Worm (Caenorhabditis elegans) whole organism, young adult: ENCODE results near the gene srw-1.
A peak's percentile ranks its signal among the peaks of the same experiment; 100 is the strongest.

Experiments
- B0019.2 ChIP-seq: fragments of 200-800 bp; sonication (Bioruptor generic); conservative IDR thresholded peaks from 2 replicates; pipeline ENCODE4 v1.3.6; 2022; ENCODE audit warnings: missing genetic modification reagents, missing genetic modification characterization, missing compliant biosample characterization
- B0261.1 ChIP-seq: sonication (generic microtip); optimal IDR thresholded peaks from 2 replicates; lab custom pipeline; 2016; ENCODE audit warnings: mild to moderate bottlenecking, missing genetic modification characterization, moderate library complexity, missing compliant biosample characterization
- C17E4.6 ChIP-seq: fragments of 200-800 bp; sonication (Bioruptor generic); IDR thresholded peaks from 2 replicates; pipeline ENCODE4 v1.3.6; 2022; ENCODE audit warnings: missing genetic modification reagents, missing genetic modification characterization, missing compliant biosample characterization
- F33H1.4 ChIP-seq: fragments of 200-800 bp; sonication (Bioruptor generic); IDR thresholded peaks from 2 replicates; pipeline ENCODE4 v1.3.6; 2022; ENCODE audit warnings: missing genetic modification reagents, missing genetic modification characterization, missing compliant biosample characterization
- F37B4.10 ChIP-seq: fragments of 200-800 bp; sonication (Bioruptor generic); IDR thresholded peaks from 2 replicates; pipeline ENCODE4 v1.3.6; 2022; ENCODE audit warnings: missing genetic modification characterization, missing compliant biosample characterization
- F57A8.1 ChIP-seq: fragments of 200-800 bp; sonication (Bioruptor generic); optimal IDR thresholded peaks from 2 replicates; lab custom pipeline; 2018; ENCODE audit warnings: mild to moderate bottlenecking, missing genetic modification characterization, moderate library complexity, missing compliant biosample characterization
- Y56A3A.18 ChIP-seq: fragments of 200-800 bp; sonication (Bioruptor generic); IDR thresholded peaks from 2 replicates; pipeline ENCODE4 v1.3.6; 2022; ENCODE audit warnings: missing genetic modification reagents, missing genetic modification characterization, missing compliant biosample characterization
- aptf-2 ChIP-seq: fragments of 200-800 bp; sonication (Bioruptor generic); conservative IDR thresholded peaks from 2 replicates; pipeline ENCODE4 v1.3.6; 2022; ENCODE audit warnings: missing genetic modification reagents, missing genetic modification characterization, missing compliant biosample characterization
- aptf-3 ChIP-seq: fragments of 200-800 bp; sonication (Bioruptor generic); IDR thresholded peaks from 2 replicates; pipeline ENCODE4 v1.3.6; 2022; ENCODE audit warnings: missing genetic modification characterization, missing compliant biosample characterization
- athp-1 ChIP-seq: sonication (generic microtip); optimal IDR thresholded peaks from 2 replicates; lab custom pipeline; 2017; ENCODE audit warnings: mild to moderate bottlenecking, missing genetic modification characterization, missing compliant biosample characterization
- attf-3 ChIP-seq: fragments of 200-800 bp; sonication (Bioruptor generic); conservative IDR thresholded peaks from 2 replicates; pipeline ENCODE4 v1.3.6; 2022; ENCODE audit warnings: missing genetic modification reagents, missing genetic modification characterization, missing compliant biosample characterization
- attf-5 ChIP-seq: fragments of 200-800 bp; sonication (Bioruptor generic); optimal IDR thresholded peaks from 2 replicates; lab custom pipeline; 2018; ENCODE audit warnings: mild to moderate bottlenecking, missing genetic modification characterization, missing compliant biosample characterization
- attf-6 ChIP-seq: fragments of 200-800 bp; sonication (Bioruptor generic); IDR thresholded peaks from 2 replicates; pipeline ENCODE4 v1.3.6; 2022; ENCODE audit warnings: missing genetic modification reagents, missing genetic modification characterization, missing compliant biosample characterization
- bed-1 ChIP-seq: fragments of 200-800 bp; sonication (Bioruptor generic); IDR thresholded peaks from 2 replicates; pipeline ENCODE4 v1.3.6; 2022; ENCODE audit warnings: missing genetic modification reagents, missing genetic modification characterization, missing compliant biosample characterization
- ceh-58 ChIP-seq: fragments of 200-800 bp; sonication (Bioruptor generic); IDR thresholded peaks from 2 replicates; pipeline ENCODE4 v1.3.6; 2022; ENCODE audit warnings: missing genetic modification characterization, missing compliant biosample characterization
- ceh-91 ChIP-seq: fragments of 200-800 bp; sonication (Bioruptor generic); IDR thresholded peaks from 2 replicates; pipeline ENCODE4 v1.3.6; 2022; ENCODE audit warnings: missing genetic modification reagents, missing genetic modification characterization, missing compliant biosample characterization
- chd-7 ChIP-seq: sonication (generic microtip); optimal IDR thresholded peaks from 2 replicates; lab custom pipeline; 2016; ENCODE audit warnings: mild to moderate bottlenecking, missing genetic modification characterization, moderate library complexity, missing compliant biosample characterization
- die-1 ChIP-seq: sonication (generic microtip); optimal IDR thresholded peaks from 2 replicates; lab custom pipeline; 2016; ENCODE audit warnings: missing genotype, mild to moderate bottlenecking, missing genetic modification characterization, missing compliant biosample characterization
- egl-18 ChIP-seq: fragments of 200-800 bp; sonication (Bioruptor generic); IDR thresholded peaks from 2 replicates; pipeline ENCODE4 v1.3.6; 2022; ENCODE audit warnings: missing genetic modification reagents, missing genetic modification characterization, missing compliant biosample characterization
- egl-44 ChIP-seq: fragments of 200-800 bp; sonication (Bioruptor generic); IDR thresholded peaks from 2 replicates; pipeline ENCODE4 v1.3.6; 2022; ENCODE audit warnings: missing genetic modification reagents, missing genetic modification characterization, missing compliant biosample characterization
- ekl-4 ChIP-seq: fragments of 200-800 bp; sonication (Bioruptor generic); IDR thresholded peaks from 2 replicates; pipeline ENCODE4 v1.3.6; 2022; ENCODE audit warnings: missing genetic modification reagents, missing genetic modification characterization, missing compliant biosample characterization
- hlh-26 ChIP-seq: fragments of 200-800 bp; sonication (Bioruptor generic); conservative IDR thresholded peaks from 2 replicates; pipeline ENCODE4 v1.3.6; 2022; ENCODE audit warnings: missing genetic modification reagents, missing genetic modification characterization, missing compliant biosample characterization
- let-526 ChIP-seq: fragments of 200-800 bp; sonication (Bioruptor generic); IDR thresholded peaks from 2 replicates; pipeline ENCODE4 v1.3.6; 2022; ENCODE audit warnings: missing genetic modification reagents, missing genetic modification characterization, missing compliant biosample characterization
- lin-54 ChIP-seq: fragments of 200-800 bp; sonication (Bioruptor generic); optimal IDR thresholded peaks from 2 replicates; lab custom pipeline; 2018; ENCODE audit warnings: mild to moderate bottlenecking, missing genetic modification characterization, missing compliant biosample characterization
- madf-3 ChIP-seq: fragments of 200-800 bp; sonication (Bioruptor generic); IDR thresholded peaks from 2 replicates; pipeline ENCODE4 v1.3.6; 2022; ENCODE audit warnings: missing genetic modification reagents, missing genetic modification characterization, missing compliant biosample characterization
- madf-6 ChIP-seq: fragments of 200-800 bp; sonication (Bioruptor generic); IDR thresholded peaks from 2 replicates; pipeline ENCODE4 v1.3.6; 2022; ENCODE audit warnings: missing genetic modification reagents, missing genetic modification characterization, missing compliant biosample characterization
- nfya-2 ChIP-seq: fragments of 200-800 bp; sonication (Bioruptor generic); IDR thresholded peaks from 2 replicates; pipeline ENCODE4 v1.3.6; 2022; ENCODE audit warnings: missing genetic modification reagents, missing genetic modification characterization, missing compliant biosample characterization
- nhr-80 ChIP-seq: sonication (generic microtip); optimal IDR thresholded peaks from 2 replicates; lab custom pipeline; 2016; ENCODE audit warnings: missing genetic modification characterization, missing compliant biosample characterization
- nhr-90 ChIP-seq: sonication (generic microtip); optimal IDR thresholded peaks from 2 replicates; lab custom pipeline; 2016; ENCODE audit warnings: missing genotype, mild to moderate bottlenecking, missing genetic modification characterization, missing compliant biosample characterization
- pha-4 ChIP-seq: fragments of 150-350 bp; sonication (generic microtip); optimal IDR thresholded peaks from 2 replicates; lab custom pipeline; 2014; ENCODE audit warnings: missing biosample characterization, missing genetic modification reagents, missing genetic modification characterization
- rec-8 ChIP-seq, 2 experiments: sonication (generic microtip); optimal IDR thresholded peaks; 2 replicates each; lab custom pipeline; 2016; ENCODE audit warnings: mild to moderate bottlenecking in 2 of 2, missing genetic modification characterization in 2 of 2, missing genetic modification reagents in 2 of 2, missing genotype in 2 of 2, missing biosample characterization in 1 of 2, missing compliant biosample characterization in 1 of 2, moderate library complexity in 1 of 2
- sdz-38 ChIP-seq: sonication (generic microtip); optimal IDR thresholded peaks from 2 replicates; lab custom pipeline; 2016; ENCODE audit warnings: missing genotype, missing genetic modification characterization, missing compliant biosample characterization
- sea-2 ChIP-seq: fragments of 200-800 bp; sonication (Bioruptor generic); IDR thresholded peaks from 2 replicates; pipeline ENCODE4 v1.3.6; 2022; ENCODE audit warnings: missing genetic modification characterization, missing compliant biosample characterization
- snpc-1.3 ChIP-seq: sonication (generic microtip); optimal IDR thresholded peaks from 2 replicates; lab custom pipeline; 2017; ENCODE audit warnings: missing genetic modification characterization, mild to moderate bottlenecking, missing compliant biosample characterization, antibody characterized with exemption, moderate library complexity, missing genotype, missing genetic modification reagents; ENCODE audit not compliant: insufficient read depth
- snpc-3.4 ChIP-seq: sonication (generic microtip); optimal IDR thresholded peaks from 2 replicates; lab custom pipeline; 2017; ENCODE audit warnings: missing genetic modification characterization, mild to moderate bottlenecking, missing compliant biosample characterization, antibody characterized with exemption, moderate library complexity, missing genotype, missing genetic modification reagents
- snpc-4 ChIP-seq, 5 experiments: fragments of 150-350 bp in 1 of 5; sonication (generic microtip) in 4 of 5; optimal IDR thresholded peaks; 2 replicates each; lab custom pipeline; 2014 to 2018; ENCODE audit warnings: missing genetic modification characterization in 5 of 5, missing biosample characterization in 3 of 5, antibody characterized with exemption in 2 of 5, mild to moderate bottlenecking in 2 of 5, missing compliant biosample characterization in 2 of 5, missing genotype in 2 of 5, moderate library complexity in 2 of 5, missing genetic modification reagents in 1 of 5
- tbp1 ChIP-seq: fragments of 200-800 bp; sonication (Bioruptor generic); optimal IDR thresholded peaks from 2 replicates; lab custom pipeline; 2018; ENCODE audit warnings: mild to moderate bottlenecking, missing genetic modification characterization, missing compliant biosample characterization
- tbx-9 ChIP-seq: sonication (generic microtip); optimal IDR thresholded peaks from 2 replicates; lab custom pipeline; 2016; ENCODE audit warnings: borderline replicate concordance, missing genetic modification characterization, inconsistent platforms, missing compliant biosample characterization
- tlf-1 ChIP-seq: fragments of 200-800 bp; sonication (Bioruptor generic); optimal IDR thresholded peaks from 2 replicates; lab custom pipeline; 2018; ENCODE audit warnings: mild to moderate bottlenecking, missing genetic modification characterization, missing compliant biosample characterization
- unc-62 ChIP-seq: fragments of 150-350 bp; optimal IDR thresholded peaks from 2 replicates; lab custom pipeline; 2014; ENCODE audit warnings: missing biosample characterization, missing genetic modification reagents, missing genetic modification characterization
- xnd-1 ChIP-seq: sonication (generic microtip); optimal IDR thresholded peaks from 2 replicates; lab custom pipeline; 2016; ENCODE audit warnings: missing genotype, missing genetic modification reagents, missing genetic modification characterization, missing compliant biosample characterization
- zfh-2 ChIP-seq: fragments of 200-800 bp; sonication (Bioruptor generic); conservative IDR thresholded peaks from 2 replicates; pipeline ENCODE4 v1.3.6; 2022; ENCODE audit warnings: missing genetic modification reagents, missing genetic modification characterization, missing compliant biosample characterization
- ztf-25 ChIP-seq: fragments of 200-800 bp; sonication (Bioruptor generic); IDR thresholded peaks from 2 replicates; pipeline ENCODE4 v1.3.6; 2022; ENCODE audit warnings: missing genetic modification reagents, missing genetic modification characterization, missing compliant biosample characterization
- ztf-26 ChIP-seq: sonication (generic microtip); optimal IDR thresholded peaks from 2 replicates; lab custom pipeline; 2017; ENCODE audit warnings: missing genetic modification characterization, missing compliant biosample characterization
- ztf-28 ChIP-seq: fragments of 200-800 bp; sonication (Bioruptor generic); IDR thresholded peaks from 2 replicates; pipeline ENCODE4 v1.3.6; 2022; ENCODE audit warnings: missing genetic modification reagents, missing genetic modification characterization, missing compliant biosample characterization
- ztf-3 ChIP-seq: fragments of 200-800 bp; sonication (Bioruptor generic); optimal IDR thresholded peaks from 2 replicates; lab custom pipeline; 2018; ENCODE audit warnings: mild to moderate bottlenecking, missing genetic modification characterization, missing compliant biosample characterization

srw-1 gene

ce11 chrV:15184097-15185040 is 13.7 kb upstream of the srw-1 start, which contains the start of gene Y75B12B.1 (continued):
- TF ChIP-seq xnd-1 = peak; percentile 95
- TF ChIP-seq athp-1 (tag; lab: Kevin White, UChicago) = peak; percentile 94
- TF ChIP-seq snpc-3.4 (tag; lab: Kevin White, UChicago) = peak; percentile 66
- TF ChIP-seq ztf-28 (GFP tag; lab: Robert Waterston, UW) = 0 out of 2 replicates have a peak, but pooled peaks have one; percentile 57
- peak; percentile 67 for TF ChIP-seq lin-54
- no peak for TF ChIP-seq ceh-58 (GFP tag; lab: Robert Waterston, UW)
- no peak for TF ChIP-seq pha-4 (tag; lab: Kevin White, UChicago)
- no peak; the same call in 1 of the 2 replicates for TF ChIP-seq B0019.2 (GFP tag; lab: Robert Waterston, UW)
- TF ChIP-seq chd-7 (tag; lab: Kevin White, UChicago) = no peak
- TF ChIP-seq ztf-3 (GFP tag; lab: Kevin White, UChicago) = no peak
- no peak for TF ChIP-seq sdz-38 (tag; lab: Kevin White, UChicago)
- TF ChIP-seq ceh-91 = peak; percentile 74
- TF ChIP-seq B0261.1 (tag; lab: Kevin White, UChicago) = peak; percentile 20
- TF ChIP-seq ekl-4 (GFP tag; lab: Robert Waterston, UW) = 0 out of 2 replicates have a peak, but pooled peaks have one; percentile 52
- no peak for TF ChIP-seq Y56A3A.18 (GFP tag; lab: Robert Waterston, UW)
- peak; percentile 94 for TF ChIP-seq madf-6 (GFP tag; lab: Robert Waterston, UW)
- peak; percentile 77 for TF ChIP-seq tlf-1
- TF ChIP-seq egl-44 (GFP tag; lab: Robert Waterston, UW) = no peak
- TF ChIP-seq ztf-26 (tag; lab: Kevin White, UChicago) = no peak
- no peak for TF ChIP-seq sea-2 (GFP tag; lab: Robert Waterston, UW)
- peak; percentile 34 for TF ChIP-seq snpc-1.3 (tag; lab: Kevin White, UChicago)
- TF ChIP-seq unc-62 (GFP tag; lab: Kevin White, UChicago) = no peak
- TF ChIP-seq nhr-80 = no peak
- no peak for TF ChIP-seq die-1
- TF ChIP-seq attf-6 = no peak
- TF ChIP-seq nhr-90 = no peak
- TF ChIP-seq bed-1 (GFP tag; lab: Robert Waterston, UW) = no peak
- no peak for TF ChIP-seq nfya-2 (GFP tag; lab: Robert Waterston, UW)
- TF ChIP-seq attf-5 (GFP tag; lab: Kevin White, UChicago) = no peak
- peak; percentile 67 for TF ChIP-seq F33H1.4
- no peak for TF ChIP-seq F37B4.10
- no peak for TF ChIP-seq aptf-3 (GFP tag; lab: Robert Waterston, UW)
- no peak for TF ChIP-seq hlh-26 (GFP tag; lab: Robert Waterston, UW)
- no peak for TF ChIP-seq attf-3 (GFP tag; lab: Robert Waterston, UW)
- no peak for TF ChIP-seq F57A8.1 (GFP tag; lab: Kevin White, UChicago)
- no peak for TF ChIP-seq tbx-9 (tag; lab: Kevin White, UChicago)
- peak; percentile 61 for TF ChIP-seq tbp1
- TF ChIP-seq ztf-25 (GFP tag; lab: Robert Waterston, UW) = no peak
- TF ChIP-seq madf-3 (GFP tag; lab: Robert Waterston, UW) = 0 out of 2 replicates have a peak, but pooled peaks have one; percentile 24
- TF ChIP-seq let-526 (GFP tag; lab: Robert Waterston, UW) = no peak
- TF ChIP-seq aptf-2 (GFP tag; lab: Robert Waterston, UW) = no peak
- TF ChIP-seq zfh-2 (GFP tag; lab: Robert Waterston, UW) = no peak
- TF ChIP-seq rec-8 (tag; optimal IDR thresholded peaks at IDR 0.05; lab: Kevin White, UChicago) = peak in 1 of 2 experiments; percentile 29
- no peak for TF ChIP-seq egl-18 (GFP tag; lab: Robert Waterston, UW)
- no peak for TF ChIP-seq snpc-4 (GFP tag; optimal IDR thresholded peaks at IDR 0.05; lab: Kevin White, UChicago)
- peak in 1 of 4 experiments; percentile 25 for TF ChIP-seq snpc-4 (tag; optimal IDR thresholded peaks at IDR 0.05; lab: Kevin White, UChicago)
- no peak for TF ChIP-seq C17E4.6 (GFP tag; lab: Robert Waterston, UW)
